Worm (Caenorhabditis elegans) whole organism, L4/young adult: ENCODE data around the gene Y110A2AL.4.

ENCODE experiments used
- W03F9.2 ChIP-seq: fragments of 150-350 bp; optimal IDR thresholded peaks from 2 replicates; lab custom pipeline; 2014; ENCODE audit warnings: missing biosample characterization, missing genetic modification characterization
- dao-5 ChIP-seq: sonication (generic microtip); optimal IDR thresholded peaks from 2 replicates; lab custom pipeline; 2016; ENCODE audit warnings: missing genotype, missing genetic modification characterization, moderate library complexity, missing compliant biosample characterization
- him-1 ChIP-seq: sonication (generic microtip); optimal IDR thresholded peaks from 2 replicates; lab custom pipeline; 2016; ENCODE audit warnings: missing genotype, missing genetic modification reagents, missing genetic modification characterization, missing compliant biosample characterization

DNA sequence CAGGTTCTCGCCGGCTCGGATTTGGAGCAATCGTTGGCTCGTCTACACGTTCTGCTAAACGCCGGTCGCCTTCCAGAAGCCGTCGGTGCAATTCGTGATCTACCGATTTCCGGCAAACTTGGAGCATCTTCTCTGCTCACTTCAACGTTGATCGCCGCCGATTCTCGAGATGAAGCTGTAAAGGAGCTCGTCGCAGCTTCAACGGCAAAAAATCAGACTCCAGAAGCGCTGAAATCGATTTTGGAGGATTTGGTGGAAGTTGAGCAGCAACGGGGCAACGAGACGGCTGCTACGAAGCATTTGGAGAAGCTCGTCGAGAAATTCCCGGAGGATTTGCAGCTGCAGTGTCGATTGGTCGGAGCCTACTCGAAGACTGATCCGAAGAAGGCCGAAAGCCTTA is 47.4 kb upstream of the Y110A2AL.4 start:
- TF ChIP-seq W03F9.2 (tag; lab: Kevin White, UChicago) (no peak), him-1 (tag; lab: Kevin White, UChicago) (no peak), dao-5 (tag; lab: Kevin White, UChicago) (no peak)
